Worm (Caenorhabditis elegans) whole organism, L2 larva: Measurements from ENCODE around the gene F35A5.8.

Source experiments
- aly-2 ChIP-seq: fragments of 150-350 bp; optimal IDR thresholded peaks from 2 replicates; lab custom pipeline; 2014; ENCODE audit warnings: missing biosample characterization, missing genetic modification characterization
- ama-1 ChIP-seq: fragments of 150-350 bp; optimal IDR thresholded peaks from 2 replicates; lab custom pipeline; 2018; ENCODE audit warnings: inconsistent platforms
- ceh-16 ChIP-seq: fragments of 150-350 bp; optimal IDR thresholded peaks from 2 replicates; lab custom pipeline; 2014; ENCODE audit warnings: missing biosample characterization, missing genetic modification characterization
- crh-2 ChIP-seq: sonication (generic microtip); optimal IDR thresholded peaks from 2 replicates; lab custom pipeline; 2017; ENCODE audit warnings: missing biosample characterization, missing genetic modification characterization
- gmeb-1 ChIP-seq: fragments of 150-350 bp; optimal IDR thresholded peaks from 2 replicates; lab custom pipeline; 2014; ENCODE audit warnings: missing biosample characterization, missing genetic modification characterization
- mbf-1 ChIP-seq: sonication (generic microtip); optimal IDR thresholded peaks from 2 replicates; lab custom pipeline; 2017; ENCODE audit warnings: missing biosample characterization, missing genetic modification characterization
- nhr-10 ChIP-seq: sonication (generic microtip); optimal IDR thresholded peaks from 2 replicates; lab custom pipeline; 2017; ENCODE audit warnings: missing biosample characterization, missing genetic modification characterization
- nhr-12 ChIP-seq: fragments of 150-350 bp; optimal IDR thresholded peaks from 2 replicates; lab custom pipeline; 2014; ENCODE audit warnings: missing biosample characterization, missing genetic modification characterization
- nhr-129 ChIP-seq: fragments of 150-350 bp; optimal IDR thresholded peaks from 2 replicates; lab custom pipeline; 2014; ENCODE audit warnings: missing biosample characterization, missing genetic modification characterization
- skn-1 ChIP-seq: sonication (generic microtip); optimal IDR thresholded peaks from 2 replicates; lab custom pipeline; 2017; ENCODE audit warnings: missing biosample characterization, missing genetic modification characterization
- unc-62 ChIP-seq: fragments of 150-350 bp; optimal IDR thresholded peaks from 2 replicates; lab custom pipeline; 2014; ENCODE audit warnings: missing biosample characterization, missing genetic modification reagents, missing genetic modification characterization
- ztf-4 ChIP-seq: fragments of 150-350 bp; optimal IDR thresholded peaks from 2 replicates; lab custom pipeline; 2014; ENCODE audit warnings: missing biosample characterization, missing genetic modification characterization

ce11 chrX:3794161-3794560 lies 9.1 kb downstream of the F35A5.8 start:
- no peak for TF ChIP-seq skn-1 (tag; lab: Kevin White, UChicago)
- no peak for TF ChIP-seq nhr-10 (tag; lab: Kevin White, UChicago)
- no peak for TF ChIP-seq nhr-12 (tag; lab: Kevin White, UChicago)
- TF ChIP-seq unc-62 (GFP tag; lab: Kevin White, UChicago): no peak
- TF ChIP-seq ceh-16 (tag; lab: Kevin White, UChicago): no peak
- no peak for TF ChIP-seq aly-2 (tag; lab: Kevin White, UChicago)
- TF ChIP-seq ztf-4 (tag; lab: Kevin White, UChicago): no peak
- no peak for TF ChIP-seq crh-2 (tag; lab: Kevin White, UChicago)
- no peak for TF ChIP-seq nhr-129 (tag; lab: Kevin White, UChicago)
- no peak for TF ChIP-seq gmeb-1 (tag; lab: Kevin White, UChicago)
- no peak for TF ChIP-seq ama-1 (lab: Kevin White, UChicago)
- TF ChIP-seq mbf-1 (tag; lab: Kevin White, UChicago): no peak
